Fruit fly (Drosophila melanogaster) whole organism, embryonic: ENCODE data around the gene CG8507.

ENCODE experiments used
- Antp ChIP-seq: fragments of 200-800 bp; sonication (Bioruptor generic); optimal IDR thresholded peaks from 3 replicates; lab custom pipeline; 2016; ENCODE audit warnings: missing biosample characterization, missing genetic modification characterization
- CG10366 ChIP-seq: fragments of 200-800 bp; sonication (Bioruptor generic); IDR thresholded peaks from 2 replicates; pipeline ENCODE4 v1.3.6; 2022; ENCODE audit warnings: missing biosample characterization, missing genetic modification characterization
- CG11398 ChIP-seq: fragments of 200-800 bp; sonication (Bioruptor generic); optimal IDR thresholded peaks from 2 replicates; lab custom pipeline; 2016; ENCODE audit warnings: missing biosample characterization, missing genetic modification characterization
- CG11696 ChIP-seq: fragments of 200-800 bp; sonication (Bioruptor generic); IDR thresholded peaks from 2 replicates; pipeline ENCODE4 v1.3.6; 2022; ENCODE audit warnings: missing biosample characterization, missing genetic modification characterization
- CG12219 ChIP-seq: fragments of 200-800 bp; sonication (Bioruptor generic); optimal IDR thresholded peaks from 3 replicates; lab custom pipeline; 2018; ENCODE audit warnings: missing biosample characterization, mild to moderate bottlenecking, missing genetic modification characterization
- CG12391 ChIP-seq: fragments of 200-800 bp; sonication (Bioruptor generic); optimal IDR thresholded peaks from 3 replicates; lab custom pipeline; 2018; ENCODE audit warnings: missing biosample characterization, mild to moderate bottlenecking, missing genetic modification characterization, moderate library complexity
- CG13624 ChIP-seq: fragments of 200-800 bp; sonication (Bioruptor generic); optimal IDR thresholded peaks from 2 replicates; lab custom pipeline; 2016; ENCODE audit warnings: missing biosample characterization, missing genetic modification characterization
- CG15073 ChIP-seq: fragments of 200-800 bp; sonication (Bioruptor generic); optimal IDR thresholded peaks from 2 replicates; lab custom pipeline; 2016; ENCODE audit warnings: missing biosample characterization, missing genetic modification characterization
- CG17912 ChIP-seq: fragments of 200-800 bp; sonication (Bioruptor generic); optimal IDR thresholded peaks from 2 replicates; lab custom pipeline; 2018; ENCODE audit warnings: missing biosample characterization, mild to moderate bottlenecking, missing genetic modification characterization
- CG18476 ChIP-seq: fragments of 200-800 bp; sonication (Bioruptor generic); optimal IDR thresholded peaks from 2 replicates; lab custom pipeline; 2016; ENCODE audit warnings: missing biosample characterization, mild to moderate bottlenecking, missing genetic modification characterization
- CG2678 ChIP-seq: fragments of 200-800 bp; sonication (Bioruptor generic); optimal IDR thresholded peaks from 3 replicates; lab custom pipeline; 2019; ENCODE audit warnings: missing biosample characterization, mild to moderate bottlenecking, missing genetic modification characterization, moderate library complexity
- CG34422 ChIP-seq: fragments of 200-800 bp; sonication (Bioruptor generic); IDR thresholded peaks from 3 replicates; pipeline ENCODE4 v1.3.6; 2022; ENCODE audit warnings: missing biosample characterization, missing genetic modification characterization
- CG3995 ChIP-seq: fragments of 200-800 bp; sonication (Bioruptor generic); optimal IDR thresholded peaks from 3 replicates; lab custom pipeline; 2016; ENCODE audit warnings: missing biosample characterization, missing genetic modification characterization
- CG4360 ChIP-seq: fragments of 200-800 bp; sonication (Bioruptor generic); IDR thresholded peaks from 2 replicates; pipeline ENCODE4 v1.3.6; 2022; ENCODE audit warnings: missing biosample characterization, missing genetic modification characterization
- CG4424 ChIP-seq: fragments of 200-800 bp; sonication (Bioruptor generic); optimal IDR thresholded peaks from 3 replicates; lab custom pipeline; 2016; ENCODE audit warnings: missing biosample characterization, missing genetic modification characterization
- CG9876 ChIP-seq: fragments of 200-800 bp; sonication (Bioruptor generic); optimal IDR thresholded peaks from 2 replicates; lab custom pipeline; 2016; ENCODE audit warnings: missing biosample characterization, missing genetic modification characterization
- Dref ChIP-seq: fragments of 200-800 bp; sonication (Bioruptor generic); IDR thresholded peaks from 2 replicates; pipeline ENCODE4 v1.3.6; 2022; ENCODE audit warnings: missing biosample characterization, missing genetic modification characterization
- Fer3 ChIP-seq: fragments of 200-800 bp; sonication (Bioruptor generic); optimal IDR thresholded peaks from 2 replicates; lab custom pipeline; 2018; ENCODE audit warnings: missing biosample characterization, mild to moderate bottlenecking, missing genetic modification characterization, moderate library complexity
- HHEX ChIP-seq: fragments of 200-800 bp; sonication (Bioruptor generic); optimal IDR thresholded peaks from 3 replicates; lab custom pipeline; 2017; ENCODE audit warnings: missing biosample characterization, mild to moderate bottlenecking, missing genetic modification characterization, missing genetic modification reagents
- HLH3B ChIP-seq: fragments of 200-800 bp; sonication (Bioruptor generic); IDR thresholded peaks from 2 replicates; pipeline ENCODE4 v1.3.6; 2022; ENCODE audit warnings: missing biosample characterization, missing genetic modification characterization
- HLH4C ChIP-seq: fragments of 200-800 bp; sonication (Bioruptor generic); IDR thresholded peaks from 3 replicates; pipeline ENCODE4 v1.3.6; 2022; ENCODE audit warnings: missing biosample characterization, missing genetic modification characterization; ENCODE audit not compliant: partially characterized antibody
- MBD-R2 ChIP-seq: fragments of 200-800 bp; sonication (Bioruptor generic); IDR thresholded peaks from 2 replicates; pipeline ENCODE4 v1.3.6; 2022; ENCODE audit warnings: missing biosample characterization, missing genetic modification characterization
- Med ChIP-seq: fragments of 200-800 bp; sonication (Bioruptor generic); peaks from one replicate; lab custom pipeline; 2016; ENCODE audit warnings: missing biosample characterization, missing genetic modification characterization, mild to moderate bottlenecking, inconsistent platforms, moderate library complexity
- Myb ChIP-seq: fragments of 200-800 bp; sonication (Bioruptor generic); optimal IDR thresholded peaks from 2 replicates; lab custom pipeline; 2016; ENCODE audit warnings: missing biosample characterization, missing genetic modification characterization
- NK7.1 ChIP-seq: fragments of 200-800 bp; sonication (Bioruptor generic); optimal IDR thresholded peaks from 3 replicates; lab custom pipeline; 2016; ENCODE audit warnings: missing biosample characterization, missing genetic modification characterization
- Rfx ChIP-seq: fragments of 200-800 bp; sonication (Bioruptor generic); IDR thresholded peaks from 2 replicates; pipeline ENCODE4 v1.3.6; 2022; ENCODE audit warnings: missing biosample characterization, missing genetic modification characterization
- Sox102F ChIP-seq: fragments of 200-800 bp; sonication (Bioruptor generic); optimal IDR thresholded peaks from 2 replicates; lab custom pipeline; 2018; ENCODE audit warnings: missing biosample characterization, mild to moderate bottlenecking, missing genetic modification characterization, moderate library complexity
- Sry-β ChIP-seq: fragments of 200-800 bp; sonication (Bioruptor generic); optimal IDR thresholded peaks from 2 replicates; lab custom pipeline; 2018; ENCODE audit warnings: missing biosample characterization, mild to moderate bottlenecking, missing genetic modification characterization, moderate library complexity
- Sry-δ ChIP-seq: fragments of 200-800 bp; sonication (Bioruptor generic); optimal IDR thresholded peaks from 2 replicates; lab custom pipeline; 2016; ENCODE audit warnings: missing biosample characterization, missing genetic modification characterization
- Xrp1 ChIP-seq: fragments of 200-800 bp; sonication (Bioruptor generic); IDR thresholded peaks from 2 replicates; pipeline ENCODE4 v1.3.6; 2022; ENCODE audit warnings: missing biosample characterization, missing genetic modification characterization
- ci ChIP-seq: fragments of 200-800 bp; sonication (Bioruptor generic); IDR thresholded peaks from 3 replicates; pipeline ENCODE4 v1.3.6; 2022; ENCODE audit warnings: missing biosample characterization, missing genetic modification characterization
- corto ChIP-seq: fragments of 200-800 bp; sonication (Bioruptor generic); optimal IDR thresholded peaks from 2 replicates; lab custom pipeline; 2016; ENCODE audit warnings: missing biosample characterization, mild to moderate bottlenecking, missing genetic modification characterization, moderate library complexity
- crc ChIP-seq: fragments of 200-800 bp; sonication (Bioruptor generic); optimal IDR thresholded peaks from 2 replicates; lab custom pipeline; 2016; ENCODE audit warnings: missing biosample characterization, missing genetic modification characterization
- dpn ChIP-seq, 2 experiments: fragments of 200-800 bp; sonication (Bioruptor generic); optimal IDR thresholded peaks; 3 replicates each; lab custom pipeline; 2016; ENCODE audit warnings: missing biosample characterization in 2 of 2, missing genetic modification characterization in 2 of 2
- ems ChIP-seq: fragments of 200-800 bp; sonication (Bioruptor generic); optimal IDR thresholded peaks from 3 replicates; lab custom pipeline; 2016; ENCODE audit warnings: missing biosample characterization, missing genetic modification characterization
- fu2 ChIP-seq: fragments of 200-800 bp; sonication (Bioruptor generic); optimal IDR thresholded peaks from 2 replicates; lab custom pipeline; 2016; ENCODE audit warnings: missing biosample characterization, missing genetic modification characterization
- gcm2 ChIP-seq: fragments of 200-800 bp; sonication (Bioruptor generic); optimal IDR thresholded peaks from 2 replicates; lab custom pipeline; 2016; ENCODE audit warnings: missing biosample characterization, missing genetic modification characterization
- hb ChIP-seq: fragments of 200-800 bp; sonication (Bioruptor generic); IDR thresholded peaks from 3 replicates; pipeline ENCODE4 v1.3.6; 2022; ENCODE audit warnings: missing biosample characterization, missing genetic modification characterization; ENCODE audit not compliant: partially characterized antibody
- hbn ChIP-seq: fragments of 200-800 bp; sonication (Bioruptor generic); IDR thresholded peaks from 2 replicates; pipeline ENCODE4 v1.3.6; 2022; ENCODE audit warnings: missing biosample characterization, missing genetic modification characterization; ENCODE audit not compliant: partially characterized antibody
- jigr1 ChIP-seq: fragments of 200-800 bp; sonication (Bioruptor generic); IDR thresholded peaks from 3 replicates; pipeline ENCODE4 v1.3.6; 2022; ENCODE audit warnings: missing biosample characterization, missing genetic modification characterization
- klu ChIP-seq: fragments of 200-800 bp; sonication (Bioruptor generic); IDR thresholded peaks from 2 replicates; pipeline ENCODE4 v1.3.6; 2022; ENCODE audit warnings: missing biosample characterization, missing genetic modification characterization
- mam ChIP-seq: fragments of 200-800 bp; sonication (Bioruptor generic); optimal IDR thresholded peaks from 3 replicates; lab custom pipeline; 2016; ENCODE audit warnings: missing biosample characterization, missing genetic modification characterization
- org-1 ChIP-seq: fragments of 200-800 bp; sonication (Bioruptor generic); optimal IDR thresholded peaks from 2 replicates; lab custom pipeline; 2017; ENCODE audit warnings: missing biosample characterization, missing genetic modification characterization
- p53 ChIP-seq: fragments of 200-800 bp; sonication (Bioruptor generic); optimal IDR thresholded peaks from 2 replicates; lab custom pipeline; 2016; ENCODE audit warnings: missing biosample characterization, missing genetic modification characterization
- ranshi ChIP-seq: fragments of 200-800 bp; sonication (Bioruptor generic); IDR thresholded peaks from 2 replicates; pipeline ENCODE4 v1.3.6; 2022; ENCODE audit warnings: missing biosample characterization, missing genetic modification characterization
- slp2 ChIP-seq: fragments of 200-800 bp; sonication (Bioruptor generic); optimal IDR thresholded peaks from 2 replicates; lab custom pipeline; 2016; ENCODE audit warnings: missing biosample characterization, missing genetic modification characterization
- sqz ChIP-seq: fragments of 200-800 bp; sonication (Bioruptor generic); optimal IDR thresholded peaks from 3 replicates; lab custom pipeline; 2018; ENCODE audit warnings: missing biosample characterization, mild to moderate bottlenecking, missing genetic modification characterization
- tgo ChIP-seq: fragments of 200-800 bp; sonication (Bioruptor generic); IDR thresholded peaks from 3 replicates; pipeline ENCODE4 v1.3.6; 2022; ENCODE audit warnings: missing biosample characterization, missing genetic modification characterization
- tx ChIP-seq: fragments of 200-800 bp; sonication (Bioruptor generic); optimal IDR thresholded peaks from 2 replicates; lab custom pipeline; 2016; ENCODE audit warnings: missing biosample characterization, missing genetic modification characterization
- zfh2 ChIP-seq: fragments of 200-800 bp; sonication (Bioruptor generic); optimal IDR thresholded peaks from 2 replicates; lab custom pipeline; 2016; ENCODE audit warnings: missing biosample characterization, missing genetic modification characterization

The CG8507 gene

DNA sequence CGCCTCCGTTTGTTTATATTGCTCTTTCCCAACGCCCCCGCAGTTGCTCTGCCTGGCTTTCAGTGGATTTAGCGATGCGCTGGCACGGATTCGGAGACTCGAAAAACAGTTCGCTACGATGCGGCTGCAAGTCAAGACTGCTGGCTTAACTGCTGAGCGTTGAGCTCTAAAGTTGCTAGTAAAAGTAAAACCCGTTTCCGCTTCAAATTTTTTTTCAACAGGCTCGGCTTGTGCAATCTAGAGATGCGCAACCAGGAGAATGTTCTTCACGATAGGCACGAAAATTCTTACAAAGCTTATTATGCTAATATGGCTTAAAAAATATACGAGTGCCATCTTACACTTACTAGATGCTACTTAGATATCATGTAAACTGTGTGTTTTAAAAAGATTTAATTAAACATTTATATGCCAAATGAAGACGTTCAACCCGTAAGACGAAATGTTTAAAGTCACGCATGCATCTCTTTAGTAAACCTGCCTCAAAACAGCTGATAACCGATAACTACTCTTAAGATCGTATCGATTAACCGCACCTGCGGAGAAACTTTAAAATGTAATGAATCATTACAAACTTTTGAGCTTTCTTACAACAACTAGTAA, 43.9 kb upstream of the CG8507 start, which contains the start of gene CG12948 (continued):
- TF ChIP-seq CG13624 (peak; percentile 66), CG11696 (GFP tag; lab: Robert Waterston, UW) (no peak), CG10366 (GFP tag; lab: Robert Waterston, UW) (peak; percentile 11; the same call in 1 of the 2 replicates), hb (GFP tag; lab: Robert Waterston, UW) (peak; percentile 88), Fer3 (tag; lab: Kevin White, UChicago) (peak; percentile 55), mam (GFP tag; lab: Kevin White, UChicago) (peak; percentile 60), Sry-δ (GFP tag; lab: Kevin White, UChicago) (peak; percentile 83), HLH4C (GFP tag; lab: Robert Waterston, UW) (peak; percentile 79), CG15073 (GFP tag; lab: Kevin White, UChicago) (no peak), Myb (GFP tag; lab: Kevin White, UChicago) (peak; percentile 7), crc (peak; percentile 29), CG3995 (peak; percentile 52), CG2678 (tag; lab: Kevin White, UChicago) (no peak), p53 (no peak), MBD-R2 (GFP tag; lab: Robert Waterston, UW) (peak; percentile 71), CG18476 (GFP tag; lab: Kevin White, UChicago) (no peak), CG12219 (peak; percentile 4), Antp (GFP tag; lab: Kevin White, UChicago) (peak; percentile 41), Dref (peak; percentile 56), tx (GFP tag; lab: Kevin White, UChicago) (peak; percentile 41), dpn (GFP tag; optimal IDR thresholded peaks at IDR 0.05; lab: Kevin White, UChicago) (peak; percentile 46 to 52), CG4424 (GFP tag; lab: Kevin White, UChicago) (peak; percentile 54), Xrp1 (peak; percentile 56), CG17912 (GFP tag; lab: Kevin White, UChicago) (no peak), corto (GFP tag; lab: Kevin White, UChicago) (peak; percentile 49), Rfx (GFP tag; lab: Robert Waterston, UW) (peak; percentile 63), CG12391 (peak; percentile 70), CG11398 (no peak), tgo (0 out of 3 replicates have a peak, but pooled peaks have one; percentile 40), fu2 (GFP tag; lab: Kevin White, UChicago) (peak; percentile 3), Sox102F (GFP tag; lab: Kevin White, UChicago) (no peak), zfh2 (peak; percentile 20), gcm2 (GFP tag; lab: Kevin White, UChicago) (no peak), slp2 (GFP tag; lab: Kevin White, UChicago) (peak; percentile 21), jigr1 (no peak), hbn (GFP tag; lab: Robert Waterston, UW) (peak; percentile 95), CG9876 (no peak), ranshi (no peak; the same call in 1 of the 2 replicates), HHEX (GFP tag; lab: Kevin White, UChicago) (no peak), ci (GFP tag; lab: Robert Waterston, UW) (peak; percentile 47; the same call in 1 of the 3 replicates), HLH3B (GFP tag; lab: Robert Waterston, UW) (0 out of 2 replicates have a peak, but pooled peaks have one; percentile 16), Med (GFP tag; lab: Kevin White, UChicago) (peak; percentile 91), klu (GFP tag; lab: Robert Waterston, UW) (peak; percentile 56; the same call in 1 of the 2 replicates), Sry-β (GFP tag; lab: Kevin White, UChicago) (peak; percentile 90), CG34422 (GFP tag; lab: Robert Waterston, UW) (0 out of 3 replicates have a peak, but pooled peaks have one; percentile 40), sqz (GFP tag; lab: Kevin White, UChicago) (peak; percentile 97), org-1 (GFP tag; lab: Kevin White, UChicago) (no peak), NK7.1 (no peak), CG4360 (no peak), ems (GFP tag; lab: Kevin White, UChicago) (peak; percentile 11)
